Worm (Caenorhabditis elegans): Measurements from ENCODE around the gene Y67D8C.22.

The Y67D8C.22 gene

ce11 chrIV:3095995-3096544 lies 20.0 kb upstream of the Y67D8C.22 start:
- TF ChIP-seq ces-1 (GFP tag; optimal IDR thresholded peaks at IDR 0.05) (peak; percentile 50), lin-29 (GFP tag; IDR thresholded peaks at IDR 0.05) (no peak), nhr-6 (tag; optimal IDR thresholded peaks at IDR 0.05) (no peak), hmg-1.1 (GFP tag; IDR thresholded peaks at IDR 0.05) (no peak), lin-1 (GFP tag; IDR thresholded peaks at IDR 0.05) (no peak)

DNA sequence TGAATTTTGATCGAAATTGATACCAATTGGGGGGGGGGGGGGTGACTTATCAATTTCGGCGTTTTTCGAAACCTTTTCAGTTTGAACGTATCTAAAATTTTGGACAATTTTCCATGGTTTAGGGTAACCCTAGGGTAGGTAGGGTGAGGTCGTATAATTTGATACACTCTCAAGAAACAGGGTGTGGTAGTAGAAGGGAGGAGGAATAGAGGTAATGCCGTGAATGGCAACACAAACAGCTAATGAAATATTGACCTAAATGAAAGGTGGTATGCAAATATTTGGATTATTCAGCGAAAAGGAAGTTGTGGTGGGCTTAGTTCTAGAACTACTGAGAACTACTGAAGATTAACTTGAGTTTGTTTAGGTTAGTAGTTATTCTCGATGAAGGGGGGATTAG lies 16.9 kb upstream of the Y67D8C.22 start:
- TF ChIP-seq mes-2 (tag; optimal IDR thresholded peaks at IDR 0.05; ENCODE audit: poor library complexity, severe bottlenecking) (no peak), aha-1 (tag) (peak; percentile 95)

ce11 chrIV:3091112-3091511 lies 15.0 kb upstream of the Y67D8C.22 start:
- TF ChIP-seq vab-7 (GFP tag; IDR thresholded peaks at IDR 0.05) (no peak), zip-2 (tag; optimal IDR thresholded peaks at IDR 0.05) (no peak), ceh-82 (tag; optimal IDR thresholded peaks at IDR 0.05) (no peak), nhr-111 (GFP tag; optimal IDR thresholded peaks at IDR 0.05) (no peak), aha-1 (tag) (no peak), mxl-3 (GFP tag; optimal IDR thresholded peaks at IDR 0.05) (no peak), nhr-6 (tag; optimal IDR thresholded peaks at IDR 0.05) (no peak), nhr-77 (tag; optimal IDR thresholded peaks at IDR 0.05) (no peak), ceh-32 (tag; optimal IDR thresholded peaks at IDR 0.05; ENCODE audit: poor library complexity) (no peak), D1046.2 (GFP tag; IDR thresholded peaks at IDR 0.05) (no peak), dve-1 (tag; optimal IDR thresholded peaks at IDR 0.05; ENCODE audit: insufficient read depth) (no peak), madf-5 (GFP tag; IDR thresholded peaks at IDR 0.05) (no peak), jun-1 (tag; optimal IDR thresholded peaks at IDR 0.05) (no peak), Y105C5A.15 (GFP tag; IDR thresholded peaks at IDR 0.05) (no peak), egl-43 (GFP tag; IDR thresholded peaks at IDR 0.05) (no peak)

DNA sequence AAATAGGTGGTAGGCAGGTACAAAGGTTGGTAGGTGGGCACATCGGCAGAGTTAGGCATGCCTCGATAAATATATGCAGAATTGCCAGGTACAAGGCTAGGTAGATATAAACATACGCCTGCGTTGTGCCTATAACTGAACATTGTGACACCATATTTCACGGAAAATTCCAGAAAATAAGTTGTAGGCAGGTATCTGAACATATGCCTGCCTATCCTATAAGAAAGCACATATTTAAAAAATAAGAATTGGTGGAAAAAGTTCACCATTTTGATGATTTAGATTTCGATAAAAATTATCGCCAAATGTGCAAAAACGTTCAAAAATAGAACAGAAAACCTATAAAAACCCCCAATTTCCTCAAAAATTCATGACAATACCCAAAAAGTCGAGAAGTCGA lies 13.5 kb upstream of the Y67D8C.22 start:
- peak; percentile 70 for TF ChIP-seq aha-1 (tag)
- no peak for TF ChIP-seq ZK546.5 (tag; optimal IDR thresholded peaks at IDR 0.05)
- no peak for TF ChIP-seq nhr-48 (tag; optimal IDR thresholded peaks at IDR 0.05)
- peak in 1 of 2 experiments; percentile 91 for TF ChIP-seq unc-62 (GFP tag; optimal IDR thresholded peaks at IDR 0.05 in 1 of 2)
- TF ChIP-seq unc-62 (tag; optimal IDR thresholded peaks at IDR 0.05), result no peak

- TF ChIP-seq php-3 (GFP tag; IDR thresholded peaks at IDR 0.05), result no peak
- TF ChIP-seq set-16 (GFP tag; IDR thresholded peaks at IDR 0.05), result no peak
- no peak for TF ChIP-seq nhr-41 (GFP tag; IDR thresholded peaks at IDR 0.05)
- TF ChIP-seq mdl-1 (tag; optimal IDR thresholded peaks at IDR 0.05), result no peak
- TF ChIP-seq lin-15B (tag; optimal IDR thresholded peaks at IDR 0.05), result no peak
- TF ChIP-seq R02D3.7 (tag; optimal IDR thresholded peaks at IDR 0.05), result no peak
- TF ChIP-seq ZK546.5 (tag; optimal IDR thresholded peaks at IDR 0.05), result no peak
These were observed 10.7 kb upstream of the Y67D8C.22 start, which contains the start of gene Y67D8C.9 for ce11 chrIV:3086825-3087224. TSS of gene Y67D8C.9 (minus strand) at chrIV:3086925.

DNA sequence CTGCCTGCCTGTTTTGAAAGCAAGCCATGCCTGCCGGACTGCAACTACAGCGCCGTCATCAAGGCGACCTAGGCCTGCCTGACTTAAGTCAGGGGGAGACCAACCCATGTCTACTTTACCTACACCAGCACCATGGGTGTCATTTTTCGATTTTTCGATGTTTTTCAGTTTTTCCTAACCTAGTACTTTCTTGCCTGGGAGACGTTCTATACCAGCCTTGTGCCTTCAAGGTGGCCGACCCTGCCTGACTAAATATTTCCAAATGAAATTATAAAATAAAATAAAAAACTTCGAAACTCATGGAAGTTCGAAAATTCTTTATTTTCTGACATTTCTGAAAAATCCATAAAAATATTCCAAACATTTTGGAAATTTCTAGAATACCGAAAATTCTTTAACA lies 695 bp upstream of the Y67D8C.22 start:
- TF ChIP-seq ztf-7 (tag; optimal IDR thresholded peaks at IDR 0.05) (no peak), unc-62 (GFP tag; optimal IDR thresholded peaks at IDR 0.05 in 1 of 2) (peak in 1 of 2 experiments; percentile 90), unc-62 (tag; optimal IDR thresholded peaks at IDR 0.05) (no peak), aha-1 (tag) (peak; percentile 80), D1046.2 (GFP tag; IDR thresholded peaks at IDR 0.05) (0 out of 2 replicates have a peak, but pooled peaks have one; percentile 43)

All from whole organism, L4 larva.